Fruit fly (Drosophila melanogaster): ENCODE data around the gene CG2818.

- TF ChIP-seq Hr96 (GFP tag; optimal IDR thresholded peaks at IDR 0.05) (no peak), kay (GFP tag; ENCODE audit: borderline replicate concordance) (no peak), Crg-1 (GFP tag; optimal IDR thresholded peaks at IDR 0.05) (no peak)
These were observed 12.8 kb upstream of the CG2818 start, which contains the start of gene Sfp24C1 for dm6 chr2L:3700374-3700773.
